Worm (Caenorhabditis elegans) whole organism, dauer: Measurements from ENCODE around the gene txt-4.

Experiments used
- unc-62 ChIP-seq: sonication (generic microtip); optimal IDR thresholded peaks from 2 replicates; lab custom pipeline; 2017; ENCODE audit warnings: missing biosample characterization, missing genetic modification reagents, missing genetic modification characterization

txt-4 gene

DNA sequence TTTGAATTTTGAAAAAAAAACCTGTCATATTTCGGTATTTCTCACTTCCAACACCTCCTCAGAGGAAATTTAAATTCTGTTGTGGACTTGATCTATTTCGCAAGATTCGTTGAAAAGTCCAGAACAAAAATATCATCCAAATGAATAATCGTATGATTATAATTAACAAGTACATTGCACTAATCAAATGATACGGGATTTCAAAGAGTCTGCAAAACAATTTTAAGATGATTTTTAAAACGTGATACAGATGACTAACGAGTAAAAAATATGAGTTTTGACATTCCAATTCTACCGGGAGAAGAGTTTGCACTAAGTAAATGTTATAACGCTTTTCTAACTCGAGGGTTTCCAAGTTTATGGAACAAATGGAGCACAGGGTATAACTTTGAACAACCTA is 12.0 kb downstream of the txt-4 start:
- TF ChIP-seq unc-62 (GFP tag; lab: Kevin White, UChicago), result no peak

DNA sequence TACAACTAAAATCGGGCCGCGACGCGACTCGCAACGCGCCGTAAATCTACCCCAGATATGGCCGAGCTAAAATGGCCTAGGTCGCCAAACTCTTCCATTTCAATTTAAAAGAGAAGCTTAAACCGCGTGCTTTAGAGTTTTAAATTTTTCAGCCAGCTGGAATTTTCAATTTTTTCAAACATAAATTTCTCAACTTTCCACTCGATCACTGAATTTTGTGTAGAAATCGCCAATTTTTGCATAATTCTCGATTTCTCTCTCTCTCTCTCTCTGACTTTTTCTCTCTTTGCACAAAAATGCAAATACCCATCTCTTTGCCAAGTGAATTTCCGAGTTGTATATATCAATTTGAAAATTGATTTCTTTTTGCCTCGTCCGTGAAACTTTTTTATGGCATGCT is 13.1 kb downstream of the txt-4 start, which contains the start of gene K03H6.1:
K03H6.1 (plus strand) TSS at position 301 of the 400 bp plus-strand sequence.
- TF ChIP-seq unc-62 (GFP tag; lab: Kevin White, UChicago), result no peak

DNA sequence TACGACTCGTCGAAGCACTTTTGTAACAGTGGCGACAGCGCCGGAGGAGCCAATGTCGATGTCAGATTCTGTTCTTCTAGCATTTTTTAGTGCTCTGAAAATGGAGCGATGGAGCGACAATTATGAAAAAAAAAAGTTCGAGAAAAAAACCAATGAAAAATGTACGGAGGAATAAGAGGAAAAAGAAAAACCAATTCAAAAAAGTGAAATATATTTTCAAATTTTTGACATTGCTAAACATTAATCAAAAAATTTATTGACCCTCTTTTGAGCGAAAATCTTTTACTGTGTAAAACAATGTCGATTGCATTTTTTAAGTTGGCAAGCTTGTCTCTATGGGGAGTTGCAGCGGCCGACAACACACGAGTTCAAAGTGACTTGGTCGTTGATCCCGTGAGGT is 26.0 kb downstream of the txt-4 start, which contains the start of gene K03H6.5:
K03H6.5 (minus strand) TSS at position 101 of the 400 bp plus-strand sequence.
- TF ChIP-seq unc-62 (GFP tag; lab: Kevin White, UChicago), result no peak

DNA sequence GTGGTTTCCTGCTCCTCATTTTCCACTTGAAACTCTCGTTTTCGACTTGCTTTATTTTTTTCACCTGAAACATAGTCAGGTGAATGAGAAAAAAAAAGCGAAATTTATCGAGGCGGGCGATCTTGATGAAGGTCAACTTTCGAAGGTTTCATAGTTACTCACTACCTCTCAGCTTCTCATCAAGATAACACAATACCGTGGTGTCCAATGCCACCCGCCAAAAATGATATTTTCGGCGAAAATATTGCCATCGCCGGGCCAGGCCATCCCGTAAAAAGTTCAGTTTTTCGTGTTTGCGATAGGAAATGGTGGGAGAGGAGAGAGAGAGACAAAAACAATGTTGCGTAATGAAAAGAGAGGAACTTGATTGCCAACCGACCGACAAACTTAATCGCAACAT is 36.8 kb downstream of the txt-4 start:
- no peak for TF ChIP-seq unc-62 (GFP tag; lab: Kevin White, UChicago)

DNA sequence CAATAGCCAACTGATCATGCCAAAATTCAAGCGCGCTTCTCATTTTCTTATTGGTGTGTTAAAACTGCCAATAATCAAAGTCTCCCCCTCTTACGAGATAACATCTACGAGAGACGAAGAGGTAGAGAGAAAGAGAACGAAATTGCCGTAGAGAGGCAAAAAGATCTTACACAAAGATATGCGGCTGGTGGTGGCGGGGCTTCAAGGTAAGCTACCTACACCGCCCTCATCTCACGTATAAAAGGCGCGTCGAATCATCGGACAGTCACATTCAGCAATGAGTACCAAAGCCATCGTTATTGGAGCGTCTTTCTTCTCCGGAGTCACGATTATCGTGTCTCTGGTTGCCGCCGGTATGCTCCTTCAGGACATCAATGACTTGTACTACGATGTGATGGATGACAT is 38.1 kb downstream of the txt-4 start, which contains the start of gene col-107:
col-107 (plus strand) TSS at position 265 of the 405 bp plus-strand sequence.
- no peak for TF ChIP-seq unc-62 (GFP tag; lab: Kevin White, UChicago)

DNA sequence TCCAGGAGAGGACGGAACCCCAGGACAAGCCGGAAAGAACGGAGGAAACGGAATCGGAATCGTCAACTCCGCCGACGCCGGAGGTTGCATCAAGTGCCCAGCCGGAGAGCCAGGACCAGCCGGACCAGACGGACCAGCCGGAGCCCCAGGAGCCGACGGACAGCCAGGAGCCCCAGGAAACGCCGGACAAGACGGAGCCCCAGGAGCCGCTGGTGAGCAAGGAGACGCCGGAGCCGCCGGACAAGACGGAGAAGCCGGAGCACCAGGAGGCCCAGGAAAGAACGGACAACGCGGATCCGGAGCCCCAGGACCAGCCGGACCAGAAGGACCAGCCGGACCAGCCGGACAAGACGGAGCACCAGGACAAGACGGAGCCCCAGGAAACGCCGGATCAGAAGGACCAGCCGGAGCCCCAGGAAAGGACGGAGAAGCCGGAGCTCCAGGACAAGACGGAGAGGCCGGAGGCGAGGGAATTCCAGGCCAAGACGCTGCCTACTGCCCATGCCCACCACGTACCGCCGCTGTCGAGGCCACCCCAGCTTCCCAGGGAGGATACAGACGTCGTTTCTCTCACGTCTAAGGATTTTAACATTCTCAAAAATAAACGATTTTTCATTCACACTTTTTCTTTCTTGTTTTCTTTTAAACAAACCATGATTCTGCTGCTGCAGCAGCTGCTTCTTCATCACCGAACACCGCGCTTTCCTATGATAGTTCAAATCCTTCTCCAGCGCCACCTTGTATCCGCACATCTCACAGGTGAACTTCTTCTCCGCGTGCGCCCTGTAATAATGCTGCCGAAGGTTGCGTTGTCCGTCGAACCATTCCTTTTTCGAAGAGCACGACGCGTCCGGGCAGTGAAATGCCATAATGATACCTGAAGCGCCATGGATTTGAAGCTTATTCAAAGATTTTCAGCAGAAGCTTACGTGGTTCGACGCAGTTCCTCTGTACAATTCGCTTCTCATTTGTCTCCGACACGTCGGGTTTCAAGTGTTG is 39.0 kb downstream of the txt-4 start:
- TF ChIP-seq unc-62 (GFP tag; lab: Kevin White, UChicago), result no peak

DNA sequence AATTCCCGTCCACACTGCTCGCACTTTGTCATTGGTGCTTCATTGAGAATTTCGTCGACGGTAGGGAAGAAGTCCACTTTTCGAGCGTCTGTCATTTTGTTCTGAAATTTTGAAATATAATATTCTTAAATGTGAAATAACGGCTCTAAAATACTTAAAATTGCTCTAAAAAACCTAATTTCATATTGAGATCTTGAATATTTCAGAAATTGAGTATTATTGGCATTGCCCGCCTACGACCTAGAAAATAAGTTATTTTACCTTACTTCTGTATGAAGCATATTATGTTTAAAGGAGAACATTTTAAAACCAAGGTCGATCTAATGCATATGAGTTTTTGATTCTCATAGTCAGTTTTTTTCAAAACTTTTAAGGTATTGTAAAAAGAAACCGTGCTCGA is 39.8 kb downstream of the txt-4 start, which contains the start of gene C34H4.5:
C34H4.5 (minus strand) TSS at position 101 of the 400 bp plus-strand sequence.
- no peak for TF ChIP-seq unc-62 (GFP tag; lab: Kevin White, UChicago)

DNA sequence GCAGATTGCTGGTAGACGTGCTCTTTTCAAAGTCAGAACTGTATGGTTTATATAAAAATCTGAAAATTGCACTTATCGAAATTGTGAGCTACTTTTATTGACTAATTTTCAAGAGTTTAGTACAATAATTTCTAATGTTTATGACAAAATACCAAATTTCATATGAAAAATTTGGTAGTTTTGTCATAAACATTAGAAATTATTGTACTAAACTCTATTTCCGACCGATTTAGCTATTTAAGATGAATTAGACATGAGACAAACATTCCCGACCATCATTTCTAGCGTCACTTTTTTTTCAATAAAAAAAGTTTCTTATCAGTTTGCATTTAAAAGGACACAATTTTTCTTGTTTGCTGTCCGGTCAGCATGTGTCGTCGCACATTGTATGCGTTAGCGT is 40.2 kb downstream of the txt-4 start, which contains the start of gene tag-244:
tag-244 (plus strand) TSS at position 301 of the 400 bp plus-strand sequence.
- no peak for TF ChIP-seq unc-62 (GFP tag; lab: Kevin White, UChicago)

DNA sequence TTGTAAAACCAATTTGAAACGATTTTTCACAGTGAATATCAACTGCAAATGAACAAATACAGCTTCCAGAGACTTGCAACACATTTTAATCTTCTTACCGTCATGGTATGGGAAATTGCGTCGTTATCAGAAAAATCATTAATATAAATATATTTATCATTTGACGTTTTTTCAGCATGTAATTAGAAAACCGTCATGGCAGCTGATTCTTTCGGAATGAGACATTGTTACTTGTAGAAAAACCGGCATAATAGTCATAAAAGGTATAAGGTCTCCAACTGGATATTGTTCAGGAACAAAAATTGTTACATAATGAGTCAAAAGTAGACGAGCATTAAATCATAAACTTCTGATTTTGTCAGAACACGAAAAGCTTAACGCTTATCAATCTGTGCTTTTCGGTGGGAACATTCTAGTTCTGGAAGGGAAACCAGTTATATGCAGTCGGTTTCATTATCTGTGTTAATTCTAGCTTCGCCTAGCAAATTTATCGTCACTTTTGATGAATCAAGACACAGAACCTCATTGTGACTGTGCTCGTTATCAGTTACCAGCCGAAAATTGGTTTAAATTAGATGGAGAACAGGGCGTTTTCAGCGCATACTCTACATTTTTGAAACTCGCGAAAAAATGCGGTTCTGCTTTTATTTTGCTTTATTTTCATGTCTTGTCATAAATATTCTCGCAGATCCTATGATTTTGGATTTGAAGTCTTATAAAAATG is 43.0 kb downstream of the txt-4 start, which contains the start of gene C34H4.2:
C34H4.2 (plus strand) TSS at position 558 of the 724 bp plus-strand sequence.
- no peak for TF ChIP-seq unc-62 (GFP tag; lab: Kevin White, UChicago)

DNA sequence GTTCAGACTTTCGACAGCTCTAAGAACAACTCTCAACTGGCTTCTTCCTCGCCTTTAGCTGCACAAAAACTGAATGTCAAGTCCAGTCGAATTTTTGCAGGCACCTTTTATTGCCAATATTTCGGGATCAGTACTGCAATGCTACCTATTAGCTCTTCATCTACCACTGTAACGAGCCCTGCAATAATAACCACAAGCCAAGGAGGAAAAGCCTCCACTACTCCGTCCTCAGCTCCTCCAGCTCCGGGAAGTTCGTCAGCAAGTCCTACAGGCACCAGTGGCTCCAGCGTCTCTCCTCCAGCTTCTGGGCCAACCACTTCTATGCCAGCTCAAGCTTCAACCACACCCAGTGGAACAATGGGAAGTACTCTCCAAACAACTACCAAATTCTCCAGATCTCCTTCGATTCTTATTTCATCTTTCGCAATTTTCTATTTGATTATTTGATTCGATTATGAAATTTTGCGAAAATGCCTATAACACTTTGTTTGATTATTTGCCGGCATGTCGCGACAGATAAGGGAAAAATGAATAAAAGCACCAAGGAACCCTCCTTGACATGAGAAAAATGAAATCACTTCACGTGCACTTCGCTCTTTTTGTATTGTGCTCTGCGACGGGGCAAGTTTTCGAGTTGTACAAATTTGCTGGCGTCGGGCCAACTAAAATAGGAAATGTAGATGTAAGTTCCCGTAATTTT is 44.8 kb downstream of the txt-4 start, which contains the start of gene C34H4.1:
C34H4.1 (plus strand) TSS at position 559 of the 700 bp plus-strand sequence.
- no peak for TF ChIP-seq unc-62 (GFP tag; lab: Kevin White, UChicago)

DNA sequence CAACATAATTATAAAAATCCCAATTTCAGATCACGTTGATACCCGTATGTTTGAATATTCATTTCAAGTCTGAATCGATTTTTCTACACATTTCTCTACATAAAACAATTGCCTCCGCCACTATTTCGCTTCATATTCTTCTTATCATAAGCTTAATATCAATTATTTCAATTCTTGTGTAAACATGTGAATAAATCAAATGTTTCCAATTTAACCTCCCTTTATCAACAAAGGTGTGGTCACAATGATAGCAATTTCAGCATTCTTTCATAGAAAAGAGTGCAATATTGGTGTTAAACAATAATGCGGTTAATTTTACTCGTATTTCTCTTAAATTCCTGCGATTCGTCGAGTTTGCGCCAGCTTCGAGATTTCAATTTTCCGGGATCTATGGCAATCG is 49.6 kb downstream of the txt-4 start, which contains the start of gene Y41D4B.17:
Y41D4B.17 (plus strand) TSS at position 174 of the 400 bp plus-strand sequence.
- no peak for TF ChIP-seq unc-62 (GFP tag; lab: Kevin White, UChicago)

DNA sequence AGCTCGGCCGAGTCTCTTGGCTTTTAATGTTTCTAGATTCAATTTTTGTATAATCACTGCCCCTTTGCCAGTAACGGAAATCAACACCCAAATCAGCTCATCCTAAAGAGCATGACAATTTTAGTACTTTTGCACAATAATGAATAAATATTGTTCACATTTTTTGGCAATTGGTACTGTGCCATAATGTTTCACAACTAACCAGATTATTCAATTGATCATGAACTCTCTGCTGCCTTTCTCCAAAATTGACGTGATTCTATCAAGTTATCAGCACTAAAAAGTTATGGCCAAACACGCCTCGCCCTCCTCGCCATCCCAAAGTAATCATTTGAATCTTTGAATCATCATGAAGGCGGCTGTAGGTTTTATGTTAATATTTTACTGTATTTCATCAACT is 51.5 kb downstream of the txt-4 start, which contains the start of gene hpo-6:
hpo-6 (plus strand) TSS at position 301 of the 400 bp plus-strand sequence.
- no peak for TF ChIP-seq unc-62 (GFP tag; lab: Kevin White, UChicago)

DNA sequence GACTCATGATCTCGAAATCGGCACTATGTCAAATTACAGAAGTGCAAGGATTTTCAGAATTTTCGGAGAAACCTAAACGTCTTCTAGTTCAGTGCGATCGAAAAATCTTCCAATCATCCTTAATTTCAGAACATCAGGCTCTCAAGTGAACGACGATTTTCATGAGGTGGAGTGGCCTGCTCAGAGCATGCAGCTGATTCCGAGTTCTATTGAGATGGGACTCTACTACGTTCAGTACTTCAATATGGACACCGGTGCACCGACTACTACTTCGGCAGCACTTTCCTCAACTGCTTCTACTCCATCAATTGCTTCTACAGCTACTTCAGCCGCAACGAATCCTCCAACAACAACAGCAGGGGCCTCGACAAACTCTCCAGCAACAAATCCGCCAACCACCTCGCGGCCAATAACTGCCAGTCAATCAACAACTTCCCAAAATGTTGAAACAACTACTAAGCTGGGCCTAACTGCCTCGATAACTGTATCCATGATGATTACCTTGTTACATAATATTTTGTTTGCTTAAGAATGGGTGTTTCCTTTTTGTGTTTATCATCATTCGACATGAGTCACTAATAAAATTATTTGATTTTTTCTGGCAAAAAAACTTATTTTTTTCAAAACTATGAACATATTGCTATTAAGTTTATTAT is 53.2 kb downstream of the txt-4 start, which contains the start of gene Y41D4B.15:
Y41D4B.15 (plus strand) TSS at position 606 of the 656 bp plus-strand sequence.
- no peak for TF ChIP-seq unc-62 (GFP tag; lab: Kevin White, UChicago)
